Worm (Caenorhabditis elegans) whole organism, late embryonic: ENCODE results near the gene Y45F10B.9.
A peak's percentile ranks its signal among the peaks of the same experiment; 100 is the strongest.
"Not testable (repeated sequence)": the region's sequence is repeated elsewhere in the genome, so short reads cannot be mapped to it uniquely, and the experiment has no call there.

Experiments
- C08G9.2 ChIP-seq: sonication (generic microtip); optimal IDR thresholded peaks from 2 replicates; lab custom pipeline; 2016; ENCODE audit warnings: mild to moderate bottlenecking, missing genetic modification characterization, moderate library complexity, missing compliant biosample characterization
- C38D4.7 ChIP-seq: fragments of 200-800 bp; sonication (Bioruptor generic); optimal IDR thresholded peaks from 2 replicates; lab custom pipeline; 2018; ENCODE audit warnings: mild to moderate bottlenecking, missing genetic modification characterization, moderate library complexity, missing compliant biosample characterization
- F13H6.1 ChIP-seq: sonication (generic microtip); optimal IDR thresholded peaks from 2 replicates; lab custom pipeline; 2016; ENCODE audit warnings: missing genetic modification characterization, missing compliant biosample characterization
- K02D7.2 ChIP-seq: sonication (generic microtip); optimal IDR thresholded peaks from 2 replicates; lab custom pipeline; 2017; ENCODE audit warnings: mild to moderate bottlenecking, missing genetic modification characterization, missing compliant biosample characterization
- T23F11.4 ChIP-seq: fragments of 200-800 bp; sonication (Bioruptor generic); optimal IDR thresholded peaks from 2 replicates; lab custom pipeline; 2018; ENCODE audit warnings: mild to moderate bottlenecking, missing genetic modification characterization, missing compliant biosample characterization
- ahr-1 ChIP-seq: sonication (generic microtip); optimal IDR thresholded peaks from 2 replicates; lab custom pipeline; 2016; ENCODE audit warnings: missing genetic modification characterization, missing compliant biosample characterization
- ceh-2 ChIP-seq: sonication (generic microtip); optimal IDR thresholded peaks from 2 replicates; lab custom pipeline; 2016; ENCODE audit warnings: missing genotype, missing genetic modification characterization, missing compliant biosample characterization
- ceh-22 ChIP-seq: sonication (generic microtip); optimal IDR thresholded peaks from 2 replicates; lab custom pipeline; 2017; ENCODE audit warnings: missing biosample characterization, missing genetic modification characterization
- ceh-24 ChIP-seq: sonication (generic microtip); optimal IDR thresholded peaks from 2 replicates; lab custom pipeline; 2016; ENCODE audit warnings: mild to moderate bottlenecking, missing genetic modification characterization, missing compliant biosample characterization
- ceh-30 ChIP-seq: fragments of 150-350 bp; optimal IDR thresholded peaks from 2 replicates; lab custom pipeline; 2014; ENCODE audit warnings: missing biosample characterization, missing genetic modification characterization
- ceh-31 ChIP-seq: sonication (generic microtip); optimal IDR thresholded peaks from 2 replicates; lab custom pipeline; 2016; ENCODE audit warnings: missing genetic modification characterization, missing compliant biosample characterization
- ceh-45 ChIP-seq: fragments of 200-800 bp; sonication (Bioruptor generic); IDR thresholded peaks from 2 replicates; pipeline ENCODE4 v1.3.6; 2022; ENCODE audit warnings: missing genetic modification reagents, missing genetic modification characterization, missing compliant biosample characterization
- ceh-6 ChIP-seq: fragments of 200-800 bp; sonication (Bioruptor generic); optimal IDR thresholded peaks from 2 replicates; lab custom pipeline; 2018; ENCODE audit warnings: mild to moderate bottlenecking, missing genetic modification characterization, missing compliant biosample characterization
- che-1 ChIP-seq: sonication (generic microtip); optimal IDR thresholded peaks from 2 replicates; lab custom pipeline; 2016; ENCODE audit warnings: mild to moderate bottlenecking, missing genetic modification characterization, missing compliant biosample characterization
- eyg-1 ChIP-seq: sonication (generic microtip); optimal IDR thresholded peaks from 2 replicates; lab custom pipeline; 2016; ENCODE audit warnings: missing genotype, missing genetic modification characterization, missing compliant biosample characterization
- fax-1 ChIP-seq: sonication (generic microtip); optimal IDR thresholded peaks from 2 replicates; lab custom pipeline; 2016; ENCODE audit warnings: missing genotype, missing genetic modification characterization, missing compliant biosample characterization
- fkh-6 ChIP-seq: sonication (generic microtip); optimal IDR thresholded peaks from 2 replicates; lab custom pipeline; 2016; ENCODE audit warnings: missing genetic modification characterization, missing compliant biosample characterization
- gmeb-2 ChIP-seq: sonication (generic microtip); optimal IDR thresholded peaks from 2 replicates; lab custom pipeline; 2016; ENCODE audit warnings: missing genetic modification characterization, inconsistent platforms, missing compliant biosample characterization
- hlh-15 ChIP-seq: sonication (generic microtip); optimal IDR thresholded peaks from 2 replicates; lab custom pipeline; 2016; ENCODE audit warnings: missing genetic modification characterization, missing compliant biosample characterization
- hlh-8 ChIP-seq: sonication (generic microtip); optimal IDR thresholded peaks from 2 replicates; lab custom pipeline; 2016; ENCODE audit warnings: missing genotype, missing genetic modification characterization, missing compliant biosample characterization
- lim-6 ChIP-seq: sonication (generic microtip); optimal IDR thresholded peaks from 2 replicates; lab custom pipeline; 2016; ENCODE audit warnings: missing genetic modification characterization, missing compliant biosample characterization
- madf-2 ChIP-seq: sonication (generic microtip); optimal IDR thresholded peaks from 2 replicates; lab custom pipeline; 2017; ENCODE audit warnings: missing genetic modification characterization, missing compliant biosample characterization
- nhr-11 ChIP-seq: fragments of 150-350 bp; optimal IDR thresholded peaks from 2 replicates; lab custom pipeline; 2014; ENCODE audit warnings: missing biosample characterization, missing genetic modification characterization
- npax-4 ChIP-seq: sonication (generic microtip); optimal IDR thresholded peaks from 2 replicates; lab custom pipeline; 2016; ENCODE audit warnings: missing genetic modification characterization, missing compliant biosample characterization
- pag-3 ChIP-seq: sonication (generic microtip); optimal IDR thresholded peaks from 2 replicates; lab custom pipeline; 2016; ENCODE audit warnings: missing compliant biosample characterization, missing genetic modification characterization, borderline replicate concordance
- pax-1 ChIP-seq: fragments of 150-350 bp; optimal IDR thresholded peaks from 2 replicates; lab custom pipeline; 2014; ENCODE audit warnings: missing biosample characterization, missing genetic modification characterization
- pha-2 ChIP-seq: sonication (generic microtip); optimal IDR thresholded peaks from 2 replicates; lab custom pipeline; 2017; ENCODE audit warnings: mild to moderate bottlenecking, missing genetic modification characterization, missing compliant biosample characterization
- pros-1 ChIP-seq: fragments of 150-350 bp; optimal IDR thresholded peaks from 2 replicates; lab custom pipeline; 2014; ENCODE audit warnings: missing biosample characterization, missing genetic modification reagents, missing genetic modification characterization
- syd-9 ChIP-seq: sonication (generic microtip); optimal IDR thresholded peaks from 2 replicates; lab custom pipeline; 2016; ENCODE audit warnings: mild to moderate bottlenecking, missing genetic modification characterization, moderate library complexity, missing compliant biosample characterization
- tbx-2 ChIP-seq: sonication (generic microtip); optimal IDR thresholded peaks from 2 replicates; lab custom pipeline; 2016; ENCODE audit warnings: missing genetic modification characterization, missing compliant biosample characterization
- ttx-3 ChIP-seq: sonication (generic microtip); optimal IDR thresholded peaks from 2 replicates; lab custom pipeline; 2016; ENCODE audit warnings: missing genetic modification reagents, missing genetic modification characterization, missing compliant biosample characterization
- unc-3 ChIP-seq, 2 experiments: fragments of 200-800 bp in 1 of 2; sonication (Bioruptor generic) in 1 of 2; sonication (generic microtip) in 1 of 2; conservative IDR thresholded peaks in 1 of 2; optimal IDR thresholded peaks in 1 of 2; 2 replicates each; pipeline versions ENCODE4 v1.3.6 to Lab custom; 2016 to 2022; ENCODE audit warnings: missing compliant biosample characterization in 2 of 2, missing genetic modification characterization in 2 of 2, missing genetic modification reagents in 1 of 2
- zip-5 ChIP-seq: sonication (generic microtip); optimal IDR thresholded peaks from 2 replicates; lab custom pipeline; 2016; ENCODE audit warnings: missing genetic modification characterization, missing compliant biosample characterization
- ztf-16 ChIP-seq: sonication (generic microtip); optimal IDR thresholded peaks from 2 replicates; lab custom pipeline; 2017; ENCODE audit warnings: missing genetic modification characterization, missing compliant biosample characterization

The Y45F10B.9 gene

ce11 chrIV:13584646-13585045, 13.1 kb downstream of the Y45F10B.9 start, which contains the start of gene sru-11:
sru-11 (plus strand) TSS chrIV:13584946.
- no peak for TF ChIP-seq syd-9 (tag; lab: Kevin White, UChicago)
- no peak for TF ChIP-seq hlh-15 (tag; lab: Kevin White, UChicago)
- TF ChIP-seq unc-3 (GFP tag; conservative IDR thresholded peaks at IDR 0.05; lab: Robert Waterston, UW), result no peak
- no peak for TF ChIP-seq unc-3 (tag; optimal IDR thresholded peaks at IDR 0.05; lab: Kevin White, UChicago)
- no peak for TF ChIP-seq ceh-24 (tag; lab: Kevin White, UChicago)
- no peak for TF ChIP-seq F13H6.1 (tag; lab: Kevin White, UChicago)
- no peak for TF ChIP-seq madf-2 (tag; lab: Kevin White, UChicago)
- TF ChIP-seq eyg-1, result no peak
- TF ChIP-seq ceh-31 (tag; lab: Kevin White, UChicago), result no peak
- TF ChIP-seq ceh-30 (tag; lab: Kevin White, UChicago), result no peak
- no peak for TF ChIP-seq T23F11.4 (GFP tag; lab: Kevin White, UChicago)

- TF ChIP-seq ceh-31 (tag; lab: Kevin White, UChicago), result no peak
- TF ChIP-seq ceh-6 (GFP tag; lab: Kevin White, UChicago), result no peak
- no peak for TF ChIP-seq pax-1 (tag; lab: Kevin White, UChicago)
- TF ChIP-seq che-1 (tag; lab: Kevin White, UChicago), result no peak
- TF ChIP-seq tbx-2 (tag; lab: Kevin White, UChicago), result no peak
- TF ChIP-seq fkh-6 (tag; lab: Kevin White, UChicago), result no peak
- TF ChIP-seq ttx-3 (tag; lab: Kevin White, UChicago), result no peak
- no peak for TF ChIP-seq zip-5 (tag; lab: Kevin White, UChicago)
- TF ChIP-seq fax-1 (tag; lab: Kevin White, UChicago), result no peak
- no peak for TF ChIP-seq pag-3 (tag; lab: Kevin White, UChicago)
- no peak for TF ChIP-seq C38D4.7 (GFP tag; lab: Kevin White, UChicago)
- no peak for TF ChIP-seq ztf-16
- no peak for TF ChIP-seq ceh-45
These were observed 14.8 kb downstream of the Y45F10B.9 start, which contains the start of gene sru-12 for ce11 chrIV:13582909-13583308. sru-12 (plus strand) TSS chrIV:13583209.

- not testable (repeated sequence) for TF ChIP-seq gmeb-2 (tag; lab: Kevin White, UChicago); lim-6; ceh-22 (tag; lab: Kevin White, UChicago)
These were observed 18.8 kb downstream of the Y45F10B.9 start, which contains the start of gene sru-16 for ce11 chrIV:13578953-13579352. sru-16 (plus strand) TSS chrIV:13579253.

- not testable (repeated sequence) for TF ChIP-seq syd-9 (tag; lab: Kevin White, UChicago); madf-2 (tag; lab: Kevin White, UChicago); ahr-1
These were observed 19.5 kb downstream of the Y45F10B.9 start, which contains the start of gene Y45F10B.8 for ce11 chrIV:13578174-13578573. Y45F10B.8 (minus strand) TSS chrIV:13578274.

- TF ChIP-seq nhr-11 (peak; percentile 16), npax-4 (tag; lab: Kevin White, UChicago) (no peak)
These were observed 22.0 kb downstream of the Y45F10B.9 start for ce11 chrIV:13575673-13576072.

- no peak for TF ChIP-seq K02D7.2
- TF ChIP-seq lim-6, result no peak
- no peak for TF ChIP-seq pha-2 (tag; lab: Kevin White, UChicago)
- TF ChIP-seq ceh-2 (tag; lab: Kevin White, UChicago), result no peak
- TF ChIP-seq ceh-24 (tag; lab: Kevin White, UChicago), result no peak
- no peak for TF ChIP-seq C08G9.2 (tag; lab: Kevin White, UChicago)
- TF ChIP-seq gmeb-2 (tag; lab: Kevin White, UChicago), result no peak
- TF ChIP-seq zip-5 (tag; lab: Kevin White, UChicago), result no peak
- no peak for TF ChIP-seq hlh-8 (tag; lab: Kevin White, UChicago)
- TF ChIP-seq pros-1 (tag; lab: Kevin White, UChicago), result no peak
- no peak for TF ChIP-seq nhr-11
- no peak for TF ChIP-seq ttx-3 (tag; lab: Kevin White, UChicago)
- no peak for TF ChIP-seq C38D4.7 (GFP tag; lab: Kevin White, UChicago)
These were observed 23.0 kb downstream of the Y45F10B.9 start, which contains the start of gene srd-10 for ce11 chrIV:13574733-13575132. srd-10 (plus strand) TSS chrIV:13575033.
